Worm (Caenorhabditis elegans) whole organism, L1 larva: ENCODE data around the gene nuo-5.

Experiments
- C04F5.9 ChIP-seq: sonication (generic microtip); optimal IDR thresholded peaks from 2 replicates; lab custom pipeline; 2016; ENCODE audit warnings: missing genetic modification characterization, missing compliant biosample characterization
- Y116A8C.19 ChIP-seq: sonication (generic microtip); optimal IDR thresholded peaks from 2 replicates; lab custom pipeline; 2016; ENCODE audit warnings: missing compliant biosample characterization, missing genetic modification characterization, borderline replicate concordance
- pqm-1 ChIP-seq: sonication (generic microtip); optimal IDR thresholded peaks from 3 replicates; lab custom pipeline; 2017; ENCODE audit warnings: missing biosample characterization, missing genetic modification characterization
- sup-37 ChIP-seq: fragments of 200-800 bp; sonication (Bioruptor generic); optimal IDR thresholded peaks from 2 replicates; lab custom pipeline; 2018; ENCODE audit warnings: mild to moderate bottlenecking, missing genetic modification characterization, missing compliant biosample characterization
- zag-1 ChIP-seq: fragments of 150-350 bp; optimal IDR thresholded peaks from 2 replicates; lab custom pipeline; 2014; ENCODE audit warnings: missing biosample characterization, missing genetic modification characterization

ce11 chrV:2688562-2688961 lies 10.2 kb upstream of the nuo-5 start:
- TF ChIP-seq C04F5.9 (tag; lab: Kevin White, UChicago): no peak
- no peak for TF ChIP-seq sup-37
- TF ChIP-seq zag-1 (tag; lab: Kevin White, UChicago): no peak
- no peak for TF ChIP-seq Y116A8C.19 (tag; lab: Kevin White, UChicago)
- no peak for TF ChIP-seq pqm-1 (tag; lab: Kevin White, UChicago)
